Worm (Caenorhabditis elegans): ENCODE results near the gene vha-9.

DNA sequence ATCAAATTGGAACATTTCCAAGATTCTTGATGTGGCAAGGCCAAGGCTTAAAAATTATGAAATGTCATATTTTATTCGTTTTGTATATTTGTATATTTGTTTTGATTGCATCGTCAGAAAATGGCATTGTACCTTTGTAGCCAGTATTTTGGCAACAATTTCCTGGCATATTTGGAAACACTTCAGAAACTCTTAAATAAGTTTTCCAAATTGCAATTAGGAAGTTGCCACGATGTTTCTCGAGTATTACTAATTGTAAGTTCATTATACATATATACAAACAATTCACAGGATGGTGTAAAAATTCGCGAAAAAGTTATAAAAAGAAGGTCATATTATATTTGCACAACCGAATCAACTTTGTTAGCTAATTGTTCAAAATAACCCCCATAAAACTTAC is 11.7 kb upstream of the vha-9 start, which contains the start of gene idpp-8:
- no peak for TF ChIP-seq alr-1 (tag; optimal IDR thresholded peaks at IDR 0.05)
- TF ChIP-seq lin-13 (GFP tag; optimal IDR thresholded peaks at IDR 0.05) = no peak
- no peak for TF ChIP-seq blmp-1 (tag; optimal IDR thresholded peaks at IDR 0.05; ENCODE audit: insufficient read depth)
- TF ChIP-seq lin-11 (tag; optimal IDR thresholded peaks at IDR 0.05) = no peak

Data from whole organism, L2 larva.